Fruit fly (Drosophila melanogaster): Measurements from ENCODE around the gene CG11035.
"Not testable (repeated sequence)": the region's sequence is repeated elsewhere in the genome, so short reads cannot be mapped to it uniquely, and the experiment has no call there.

dm6 chr3R:8048867-8049266 is 16.1 kb upstream of the CG11035 start, which contains the start of gene CG43618:
- TF ChIP-seq psq (optimal IDR thresholded peaks at IDR 0.05); pan (optimal IDR thresholded peaks at IDR 0.05); CG8478 (optimal IDR thresholded peaks at IDR 0.05); usp (GFP tag; optimal IDR thresholded peaks at IDR 0.05): not testable (repeated sequence)
